Worm (Caenorhabditis elegans) whole organism, L1 larva: ENCODE results near the gene H39E23.2.

Source experiments
- C34B4.2 ChIP-seq: sonication (generic microtip); optimal IDR thresholded peaks from 2 replicates; lab custom pipeline; 2017; ENCODE audit warnings: mild to moderate bottlenecking, missing genetic modification characterization, missing compliant biosample characterization
- F16B12.6 ChIP-seq: fragments of 150-350 bp; optimal IDR thresholded peaks from 2 replicates; lab custom pipeline; 2014; ENCODE audit warnings: missing biosample characterization, missing genetic modification characterization
- Y116A8C.19 ChIP-seq: sonication (generic microtip); optimal IDR thresholded peaks from 2 replicates; lab custom pipeline; 2016; ENCODE audit warnings: missing compliant biosample characterization, missing genetic modification characterization, borderline replicate concordance
- aha-1 ChIP-seq: fragments of 150-350 bp; optimal IDR thresholded peaks from 2 replicates; lab custom pipeline; 2014; ENCODE audit warnings: missing biosample characterization, missing genetic modification characterization
- aly-2 ChIP-seq: fragments of 150-350 bp; optimal IDR thresholded peaks from 2 replicates; lab custom pipeline; 2014; ENCODE audit warnings: missing biosample characterization, missing genetic modification characterization
- blmp-1 ChIP-seq: fragments of 150-350 bp; optimal IDR thresholded peaks from 2 replicates; lab custom pipeline; 2014; ENCODE audit warnings: missing biosample characterization, missing genetic modification characterization
- ceh-8 ChIP-seq: fragments of 200-800 bp; sonication (Bioruptor generic); optimal IDR thresholded peaks from 2 replicates; lab custom pipeline; 2018; ENCODE audit warnings: mild to moderate bottlenecking, missing genetic modification characterization, moderate library complexity, missing compliant biosample characterization
- ceh-82 ChIP-seq, 3 experiments: fragments of 150-350 bp in 1 of 3; sonication (generic microtip) in 2 of 3; optimal IDR thresholded peaks; 2 replicates each; lab custom pipeline; 2014 to 2017; ENCODE audit warnings: missing biosample characterization in 3 of 3, missing genetic modification characterization in 3 of 3
- ceh-88 ChIP-seq: fragments of 200-800 bp; sonication (Bioruptor generic); IDR thresholded peaks from 2 replicates; pipeline ENCODE4 v1.3.6; 2022; ENCODE audit warnings: missing genetic modification characterization, missing compliant biosample characterization
- dpl-1 ChIP-seq, 3 experiments: fragments of 150-350 bp in 2 of 3; sonication (generic microtip) in 1 of 3; optimal IDR thresholded peaks; 2 replicates each; lab custom pipeline; 2014 to 2017; ENCODE audit warnings: missing biosample characterization in 3 of 3, missing genetic modification characterization in 3 of 3, missing genetic modification reagents in 3 of 3
- dsc-1 ChIP-seq: sonication (generic microtip); optimal IDR thresholded peaks from 2 replicates; lab custom pipeline; 2016; ENCODE audit warnings: mild to moderate bottlenecking, missing genetic modification characterization, missing compliant biosample characterization
- egl-27 ChIP-seq, 2 experiments: fragments of 150-350 bp in 1 of 2; sonication (generic microtip); optimal IDR thresholded peaks; 3 replicates each; lab custom pipeline; 2017 to 2018; ENCODE audit warnings: missing biosample characterization in 2 of 2, missing genetic modification characterization in 2 of 2, missing genetic modification reagents in 2 of 2
- elt-2 ChIP-seq: sonication (generic microtip); optimal IDR thresholded peaks from 2 replicates; lab custom pipeline; 2016; ENCODE audit warnings: missing genetic modification characterization, mild to moderate bottlenecking, inconsistent platforms, missing compliant biosample characterization, missing genetic modification reagents
- elt-3 ChIP-seq, 6 experiments: fragments of 150-350 bp in 1 of 6; sonication (generic microtip); optimal IDR thresholded peaks; 2 replicates each; lab custom pipeline; 2017 to 2018; ENCODE audit warnings: missing biosample characterization in 6 of 6, missing genetic modification characterization in 6 of 6, inconsistent platforms in 1 of 6
- fkh-10 ChIP-seq: sonication (generic microtip); optimal IDR thresholded peaks from 2 replicates; lab custom pipeline; 2017; ENCODE audit warnings: missing biosample characterization, missing genetic modification reagents, missing genetic modification characterization
- hlh-17 ChIP-seq: fragments of 200-800 bp; sonication (Bioruptor generic); optimal IDR thresholded peaks from 2 replicates; lab custom pipeline; 2018; ENCODE audit warnings: missing genetic modification characterization, mild to moderate bottlenecking, missing compliant biosample characterization, moderate library complexity, borderline replicate concordance
- hlh-4 ChIP-seq: sonication (generic microtip); optimal IDR thresholded peaks from 2 replicates; lab custom pipeline; 2016; ENCODE audit warnings: mild to moderate bottlenecking, missing genetic modification characterization, missing compliant biosample characterization
- isw-1 ChIP-seq: fragments of 200-800 bp; sonication (Bioruptor generic); IDR thresholded peaks from 2 replicates; pipeline ENCODE4 v1.3.6; 2022; ENCODE audit warnings: missing genetic modification characterization, missing compliant biosample characterization
- lin-14 ChIP-seq: fragments of 200-800 bp; sonication (Bioruptor generic); optimal IDR thresholded peaks from 2 replicates; lab custom pipeline; 2018; ENCODE audit warnings: mild to moderate bottlenecking, missing genetic modification characterization, moderate library complexity, missing compliant biosample characterization
- lin-35 ChIP-seq, 2 experiments: fragments of 150-350 bp; optimal IDR thresholded peaks; 2 replicates each; lab custom pipeline; 2014; ENCODE audit warnings: missing biosample characterization in 2 of 2, missing genetic modification characterization in 2 of 2, missing genetic modification reagents in 2 of 2
- lin-39 ChIP-seq: fragments of 150-350 bp; optimal IDR thresholded peaks from 2 replicates; lab custom pipeline; 2014; ENCODE audit warnings: missing biosample characterization, missing genetic modification reagents, missing genetic modification characterization
- lir-3 ChIP-seq: sonication (generic microtip); optimal IDR thresholded peaks from 2 replicates; lab custom pipeline; 2016; ENCODE audit warnings: mild to moderate bottlenecking, missing genetic modification characterization, moderate library complexity, missing compliant biosample characterization; ENCODE audit not compliant: poor library complexity
- lsy-2 ChIP-seq, 2 experiments: fragments of 150-350 bp; optimal IDR thresholded peaks; 2 replicates each; lab custom pipeline; 2014; ENCODE audit warnings: missing biosample characterization in 2 of 2, missing genetic modification characterization in 2 of 2
- mdl-1 ChIP-seq, 2 experiments: fragments of 150-350 bp; optimal IDR thresholded peaks; 2 replicates each; lab custom pipeline; 2014 to 2017; ENCODE audit warnings: missing biosample characterization in 2 of 2, missing genetic modification characterization in 2 of 2, inconsistent platforms in 1 of 2
- mep-1 ChIP-seq: fragments of 150-350 bp; optimal IDR thresholded peaks from 2 replicates; lab custom pipeline; 2014; ENCODE audit warnings: missing biosample characterization, missing genetic modification characterization
- nhr-11 ChIP-seq: fragments of 150-350 bp; optimal IDR thresholded peaks from 2 replicates; lab custom pipeline; 2014; ENCODE audit warnings: missing biosample characterization, missing genetic modification characterization
- nhr-20 ChIP-seq: sonication (generic microtip); optimal IDR thresholded peaks from 2 replicates; lab custom pipeline; 2016; ENCODE audit warnings: mild to moderate bottlenecking, missing genetic modification characterization, missing compliant biosample characterization
- nhr-28 ChIP-seq: fragments of 150-350 bp; optimal IDR thresholded peaks from 2 replicates; lab custom pipeline; 2014; ENCODE audit warnings: missing biosample characterization, missing genetic modification characterization
- nhr-47 ChIP-seq: sonication (generic microtip); optimal IDR thresholded peaks from 2 replicates; lab custom pipeline; 2016; ENCODE audit warnings: mild to moderate bottlenecking, missing genetic modification characterization, moderate library complexity, missing compliant biosample characterization
- nhr-76 ChIP-seq: sonication (generic microtip); optimal IDR thresholded peaks from 2 replicates; lab custom pipeline; 2017; ENCODE audit warnings: missing biosample characterization, missing genetic modification characterization
- nhr-85 ChIP-seq: sonication (generic microtip); peaks from one replicate; lab custom pipeline; 2016; ENCODE audit warnings: missing genetic modification characterization, inconsistent platforms, missing compliant biosample characterization
- pax-3 ChIP-seq: fragments of 200-800 bp; sonication (Bioruptor generic); optimal IDR thresholded peaks from 2 replicates; lab custom pipeline; 2018; ENCODE audit warnings: mild to moderate bottlenecking, missing genetic modification characterization, moderate library complexity, missing compliant biosample characterization
- pqm-1 ChIP-seq: sonication (generic microtip); optimal IDR thresholded peaks from 3 replicates; lab custom pipeline; 2017; ENCODE audit warnings: missing biosample characterization, missing genetic modification characterization
- skn-1 ChIP-seq: fragments of 150-350 bp; optimal IDR thresholded peaks from 2 replicates; lab custom pipeline; 2014; ENCODE audit warnings: missing biosample characterization, missing genetic modification characterization
- snpc-4 ChIP-seq: fragments of 150-350 bp; optimal IDR thresholded peaks from 2 replicates; lab custom pipeline; 2014; ENCODE audit warnings: missing biosample characterization, missing genetic modification characterization
- sup-37 ChIP-seq: fragments of 200-800 bp; sonication (Bioruptor generic); optimal IDR thresholded peaks from 2 replicates; lab custom pipeline; 2018; ENCODE audit warnings: mild to moderate bottlenecking, missing genetic modification characterization, missing compliant biosample characterization
- tlp-1 ChIP-seq: fragments of 150-350 bp; optimal IDR thresholded peaks from 2 replicates; lab custom pipeline; 2014; ENCODE audit warnings: missing biosample characterization, missing genetic modification characterization
- unc-130 ChIP-seq: fragments of 150-350 bp; optimal IDR thresholded peaks from 2 replicates; lab custom pipeline; 2017; ENCODE audit warnings: missing biosample characterization, missing genetic modification characterization, inconsistent platforms
- unc-62 ChIP-seq: fragments of 150-350 bp; optimal IDR thresholded peaks from 2 replicates; lab custom pipeline; 2014; ENCODE audit warnings: missing biosample characterization, missing genetic modification reagents, missing genetic modification characterization
- unc-86 ChIP-seq: sonication (generic microtip); optimal IDR thresholded peaks from 2 replicates; lab custom pipeline; 2016; ENCODE audit warnings: missing genetic modification characterization, missing compliant biosample characterization
- unc-98 ChIP-seq: fragments of 200-800 bp; sonication (Bioruptor generic); IDR thresholded peaks from 2 replicates; pipeline ENCODE4 v1.3.6; 2022; ENCODE audit warnings: missing genetic modification characterization, missing compliant biosample characterization
- vab-15 ChIP-seq: sonication (generic microtip); optimal IDR thresholded peaks from 2 replicates; lab custom pipeline; 2017; ENCODE audit warnings: missing genotype, mild to moderate bottlenecking, missing genetic modification characterization, missing compliant biosample characterization
- zip-4 ChIP-seq: fragments of 200-800 bp; sonication (Bioruptor generic); optimal IDR thresholded peaks from 2 replicates; lab custom pipeline; 2018; ENCODE audit warnings: mild to moderate bottlenecking, missing genetic modification characterization, moderate library complexity, missing compliant biosample characterization
- ztf-11 ChIP-seq, 2 experiments: sonication (generic microtip); optimal IDR thresholded peaks; 2 replicates each; lab custom pipeline; 2016 to 2017; ENCODE audit warnings: missing genetic modification characterization in 2 of 2, missing biosample characterization in 1 of 2, missing compliant biosample characterization in 1 of 2

The H39E23.2 gene

ce11 chrV:14133002-14133763 lies 23.0 kb downstream of the H39E23.2 start (continued):
- TF ChIP-seq lsy-2 (tag; optimal IDR thresholded peaks at IDR 0.05; lab: Kevin White, UChicago): peak in 1 of 2 experiments; percentile 9
- no peak for TF ChIP-seq pax-3 (tag; lab: Kevin White, UChicago)
- no peak for TF ChIP-seq unc-62 (GFP tag; lab: Kevin White, UChicago)
- no peak for TF ChIP-seq ceh-8 (GFP tag; lab: Kevin White, UChicago)
- no peak for TF ChIP-seq isw-1 (GFP tag; lab: Robert Waterston, UW)
- no peak for TF ChIP-seq blmp-1 (tag; lab: Kevin White, UChicago)
- no peak for TF ChIP-seq ztf-11 (tag; optimal IDR thresholded peaks at IDR 0.05; lab: Kevin White, UChicago)
- TF ChIP-seq unc-98 (GFP tag; lab: Robert Waterston, UW): no peak
- TF ChIP-seq elt-2 (tag; lab: Kevin White, UChicago): peak; percentile 39
- peak; percentile 67 for TF ChIP-seq nhr-85 (tag; lab: Kevin White, UChicago)

ce11 chrV:14134757-14135441 lies 24.8 kb downstream of the H39E23.2 start:
- TF ChIP-seq elt-3 (tag; optimal IDR thresholded peaks at IDR 0.05; lab: Kevin White, UChicago) (peak in 3 of 6 experiments; percentile 12 to 48 (median 26)), Y116A8C.19 (tag; lab: Kevin White, UChicago) (no peak), nhr-28 (tag; lab: Kevin White, UChicago) (no peak), nhr-20 (tag; lab: Kevin White, UChicago) (no peak), vab-15 (tag; lab: Kevin White, UChicago) (no peak), lin-14 (peak; percentile 54), fkh-10 (GFP tag; lab: Kevin White, UChicago) (no peak), aly-2 (tag; lab: Kevin White, UChicago) (no peak), lin-39 (no peak), tlp-1 (peak; percentile 18), lsy-2 (tag; optimal IDR thresholded peaks at IDR 0.05; lab: Kevin White, UChicago) (peak in 1 of 2 experiments; percentile 30), lin-35 (GFP tag; optimal IDR thresholded peaks at IDR 0.05; lab: Kevin White, UChicago) (peak in 1 of 2 experiments; percentile 5), ceh-8 (GFP tag; lab: Kevin White, UChicago) (no peak), nhr-11 (tag; lab: Kevin White, UChicago) (no peak), unc-86 (no peak), isw-1 (GFP tag; lab: Robert Waterston, UW) (no peak), elt-2 (tag; lab: Kevin White, UChicago) (peak; percentile 53), unc-130 (tag; lab: Kevin White, UChicago) (no peak), ceh-82 (tag; optimal IDR thresholded peaks at IDR 0.05; lab: Kevin White, UChicago) (no peak), dpl-1 (GFP tag; optimal IDR thresholded peaks at IDR 0.05; lab: Kevin White, UChicago) (no peak), nhr-85 (tag; lab: Kevin White, UChicago) (peak; percentile 75), unc-98 (GFP tag; lab: Robert Waterston, UW) (no peak), mep-1 (tag; lab: Kevin White, UChicago) (no peak), blmp-1 (tag; lab: Kevin White, UChicago) (peak; percentile 15), nhr-47 (no peak)

ce11 chrV:14136152-14136551 lies 26.0 kb downstream of the H39E23.2 start:
- TF ChIP-seq sup-37 (GFP tag; lab: Kevin White, UChicago) (no peak), nhr-47 (peak; percentile 70), egl-27 (tag; optimal IDR thresholded peaks at IDR 0.05; lab: Kevin White, UChicago) (peak in 1 of 2 experiments; percentile 73), nhr-76 (no peak), ceh-88 (GFP tag; lab: Robert Waterston, UW) (no peak), skn-1 (tag; lab: Kevin White, UChicago) (peak; percentile 70), mdl-1 (tag; optimal IDR thresholded peaks at IDR 0.05; lab: Kevin White, UChicago) (peak in 1 of 2 experiments; percentile 89), dsc-1 (no peak), F16B12.6 (no peak), nhr-11 (tag; lab: Kevin White, UChicago) (no peak), pqm-1 (no peak), C34B4.2 (tag; lab: Kevin White, UChicago) (no peak), aha-1 (no peak), hlh-17 (no peak), nhr-85 (tag; lab: Kevin White, UChicago) (peak; percentile 94), blmp-1 (tag; lab: Kevin White, UChicago) (peak; percentile 85), snpc-4 (tag; lab: Kevin White, UChicago) (peak; percentile 48), lir-3 (peak; percentile 24), ztf-11 (tag; optimal IDR thresholded peaks at IDR 0.05; lab: Kevin White, UChicago) (peak in 1 of 2 experiments; percentile 2), hlh-4 (tag; lab: Kevin White, UChicago) (no peak), zip-4 (no peak), nhr-20 (tag; lab: Kevin White, UChicago) (peak; percentile 82), lin-39 (no peak)
